Worm (Caenorhabditis elegans): Measurements from ENCODE around the gene T24H10.5.

DNA sequence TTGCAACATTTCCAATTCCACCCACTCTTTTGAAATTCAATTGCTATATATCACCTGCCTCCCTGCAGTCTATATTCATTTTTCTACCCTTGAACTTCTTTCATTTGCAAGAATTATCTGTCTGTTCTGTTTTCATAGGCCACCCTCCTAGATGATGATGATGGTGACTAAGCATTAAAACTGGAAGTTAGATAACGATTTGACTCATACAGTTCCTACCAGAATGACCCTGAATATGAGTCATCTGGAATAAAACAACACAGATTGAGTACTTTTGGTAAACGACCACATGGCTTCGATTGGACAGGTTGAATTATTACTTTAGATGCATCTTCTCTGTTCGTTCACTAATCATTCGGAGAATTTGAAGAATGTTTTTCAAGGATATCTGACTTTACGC, 23.5 kb downstream of the T24H10.5 start:
- TF ChIP-seq ces-1 (GFP tag; optimal IDR thresholded peaks at IDR 0.05) (no peak), unc-39 (tag; optimal IDR thresholded peaks at IDR 0.05) (no peak), lin-32 (GFP tag; optimal IDR thresholded peaks at IDR 0.05) (no peak), nhr-28 (tag; optimal IDR thresholded peaks at IDR 0.05) (no peak), unc-62 (GFP tag; optimal IDR thresholded peaks at IDR 0.05) (no peak), M03D4.4 (tag; optimal IDR thresholded peaks at IDR 0.05) (no peak), tbx-8 (GFP tag; optimal IDR thresholded peaks at IDR 0.05) (no peak), nhr-237 (tag; optimal IDR thresholded peaks at IDR 0.05) (no peak), mep-1 (tag; optimal IDR thresholded peaks at IDR 0.05) (no peak), pha-4 (tag; optimal IDR thresholded peaks at IDR 0.05) (no peak), lsy-2 (tag; optimal IDR thresholded peaks at IDR 0.05) (no peak), drap-1 (GFP tag; optimal IDR thresholded peaks at IDR 0.05) (no peak), blmp-1 (tag; optimal IDR thresholded peaks at IDR 0.05) (no peak), mab-5 (tag; optimal IDR thresholded peaks at IDR 0.05) (no peak)
